Fruit fly (Drosophila melanogaster): Measurements from ENCODE around the gene CG9525.

Gene CG9525

dm6 chr2L:8958046-8958497 is 4.1 kb downstream of the CG9525 start (continued):
- TF ChIP-seq Awh (GFP tag; IDR thresholded peaks at IDR 0.05) (peak; percentile 98), CG2116 (GFP tag; optimal IDR thresholded peaks at IDR 0.05) (peak; percentile 80), dpn (GFP tag; optimal IDR thresholded peaks at IDR 0.05) (peak; percentile 91 to 97), H2.0 (GFP tag; IDR thresholded peaks at IDR 0.05) (peak; percentile 98), tna (GFP tag; IDR thresholded peaks at IDR 0.05; ENCODE audit: partially characterized antibody) (no peak; the same call in 1 of the 2 replicates), jumu (GFP tag; optimal IDR thresholded peaks at IDR 0.05) (peak; percentile 96), org-1 (GFP tag; optimal IDR thresholded peaks at IDR 0.05) (peak; percentile 91), trh (GFP tag; optimal IDR thresholded peaks at IDR 0.05) (peak; percentile 95), CG8281 (tag; optimal IDR thresholded peaks at IDR 0.05) (peak; percentile 66), Ets65A (GFP tag) (peak; percentile 94), Mrtf (GFP tag; IDR thresholded peaks at IDR 0.05) (peak; percentile 93), Adf1 (GFP tag; IDR thresholded peaks at IDR 0.05) (peak; percentile 79), HHEX (GFP tag; optimal IDR thresholded peaks at IDR 0.05) (peak; percentile 86), CG12942 (GFP tag; optimal IDR thresholded peaks at IDR 0.05) (peak; percentile 95), CG14667 (GFP tag; IDR thresholded peaks at IDR 0.05) (peak; percentile 96), CG10147 (GFP tag; optimal IDR thresholded peaks at IDR 0.05) (peak; percentile 81), nerfin-2 (GFP tag; IDR thresholded peaks at IDR 0.05; ENCODE audit: partially characterized antibody) (no peak), CG4328 (GFP tag; optimal IDR thresholded peaks at IDR 0.05) (peak; percentile 66), CG1832 (GFP tag; optimal IDR thresholded peaks at IDR 0.05) (no peak), CG7963 (GFP tag; IDR thresholded peaks at IDR 0.05; ENCODE audit: partially characterized antibody) (no peak), Myb (GFP tag; optimal IDR thresholded peaks at IDR 0.05) (peak; percentile 66), CG18599 (GFP tag; optimal IDR thresholded peaks at IDR 0.05) (peak; percentile 95), CG12236 (GFP tag; optimal IDR thresholded peaks at IDR 0.05) (peak; percentile 93), CG18619 (GFP tag; optimal IDR thresholded peaks at IDR 0.05) (peak; percentile 92), CG7745 (tag; optimal IDR thresholded peaks at IDR 0.05) (peak; percentile 93), twi (tag; optimal IDR thresholded peaks at IDR 0.05) (peak; percentile 78), Sry-β (GFP tag; optimal IDR thresholded peaks at IDR 0.05) (peak; percentile 53), ERR (GFP tag; optimal IDR thresholded peaks at IDR 0.05) (peak; percentile 79), maf-S (GFP tag; optimal IDR thresholded peaks at IDR 0.05) (peak; percentile 94), CG5180 (GFP tag; optimal IDR thresholded peaks at IDR 0.05) (peak; percentile 69), CG12155 (GFP tag; optimal IDR thresholded peaks at IDR 0.05) (peak; percentile 95), odd (GFP tag; optimal IDR thresholded peaks at IDR 0.05) (peak; percentile 70), CG11695 (GFP tag; IDR thresholded peaks at IDR 0.05) (peak; percentile 98), CG18476 (GFP tag; optimal IDR thresholded peaks at IDR 0.05) (peak; percentile 88), CG9797 (GFP tag; optimal IDR thresholded peaks at IDR 0.05) (no peak), Camta (GFP tag; optimal IDR thresholded peaks at IDR 0.05) (peak; percentile 98), onecut (GFP tag; IDR thresholded peaks at IDR 0.05) (peak; percentile 92), D (optimal IDR thresholded peaks at IDR 0.05) (no peak), D (GFP tag; optimal IDR thresholded peaks at IDR 0.05) (peak; percentile 90), Neu2 (GFP tag; optimal IDR thresholded peaks at IDR 0.05; ENCODE audit: borderline replicate concordance) (peak; percentile 35), wdn (GFP tag; IDR thresholded peaks at IDR 0.05) (peak; percentile 94), CG16813 (GFP tag; IDR thresholded peaks at IDR 0.05; ENCODE audit: partially characterized antibody) (no peak), CG15601 (tag; optimal IDR thresholded peaks at IDR 0.05) (peak; percentile 97), esg (GFP tag; conservative IDR thresholded peaks at IDR 0.05) (peak; percentile 97), CG34224 (GFP tag; IDR thresholded peaks at IDR 0.05; ENCODE audit: partially characterized antibody) (no peak), ind (GFP tag; optimal IDR thresholded peaks at IDR 0.05) (peak; percentile 91), fu2 (GFP tag; optimal IDR thresholded peaks at IDR 0.05) (peak; percentile 84), dysf (GFP tag; IDR thresholded peaks at IDR 0.05) (peak; percentile 98), H15 (GFP tag; IDR thresholded peaks at IDR 0.05) (peak; percentile 98), CG17612 (GFP tag; IDR thresholded peaks at IDR 0.05) (peak; percentile 94), sisA (GFP tag; IDR thresholded peaks at IDR 0.05) (peak; percentile 98)

Data from whole organism, embryonic.